Worm (Caenorhabditis elegans) whole organism, mixed stage, embryonic: ENCODE measurements around the gene K07E3.2.

Experiments
- ceh-83 ChIP-seq: fragments of 200-800 bp; sonication (Bioruptor generic); optimal IDR thresholded peaks from 2 replicates; lab custom pipeline; 2018; ENCODE audit warnings: mild to moderate bottlenecking, missing genetic modification characterization, missing compliant biosample characterization
- pha-4 ChIP-seq: fragments of 150-350 bp; optimal IDR thresholded peaks from 2 replicates; lab custom pipeline; 2018; ENCODE audit warnings: missing biosample characterization, missing genetic modification reagents, missing genetic modification characterization

DNA sequence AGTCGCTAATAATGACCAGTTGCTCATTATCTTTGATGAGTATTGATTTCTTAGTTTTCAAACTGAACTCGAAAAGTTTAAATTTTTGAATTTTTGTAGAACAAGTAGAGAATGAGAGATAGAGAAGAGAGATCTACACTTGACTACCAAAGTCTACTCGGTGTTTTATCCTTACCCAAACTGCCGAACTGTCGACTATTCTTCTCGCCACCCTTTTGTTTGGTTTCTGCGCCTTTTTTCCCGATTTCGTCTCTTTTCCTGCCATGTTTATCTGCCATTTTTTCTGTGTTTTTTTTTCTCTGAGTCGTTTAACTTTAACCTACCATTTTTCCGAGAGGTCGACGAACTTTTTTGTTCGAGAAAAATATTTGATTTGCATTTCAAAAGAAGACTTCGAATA, 19.1 kb downstream of the K07E3.2 start, which contains the start of gene C02B8.12:
- TF ChIP-seq pha-4 (tag; lab: Kevin White, UChicago): no peak
- TF ChIP-seq ceh-83 (GFP tag; lab: Kevin White, UChicago): no peak
